Fruit fly (Drosophila melanogaster) whole organism, embryonic: ENCODE data around the gene yellow-b.

Source experiments
- CG31441 ChIP-seq: fragments of 200-800 bp; sonication (Bioruptor generic); IDR thresholded peaks from 2 replicates; pipeline ENCODE4 v1.3.6; 2022; ENCODE audit warnings: missing biosample characterization, missing genetic modification characterization
- Fer1 ChIP-seq: fragments of 200-800 bp; sonication (Bioruptor generic); optimal IDR thresholded peaks from 2 replicates; lab custom pipeline; 2017; ENCODE audit warnings: missing biosample characterization, mild to moderate bottlenecking, missing genetic modification characterization

- no peak for TF ChIP-seq Fer1 (GFP tag; lab: Kevin White, UChicago)
- TF ChIP-seq CG31441 (GFP tag; lab: Robert Waterston, UW): no peak
Measured at dm6 chr2L:16709693-16710092, 44.4 kb upstream of the yellow-b start.
